Worm (Caenorhabditis elegans) whole organism, L3 larva: ENCODE results near the gene C40A11.8.
A peak's percentile ranks its signal among the peaks of the same experiment; 100 is the strongest.

ENCODE experiments used
- ZK546.5 ChIP-seq: sonication (generic microtip); optimal IDR thresholded peaks from 2 replicates; lab custom pipeline; 2017; ENCODE audit warnings: missing biosample characterization, missing genetic modification characterization
- aly-2 ChIP-seq: fragments of 150-350 bp; optimal IDR thresholded peaks from 2 replicates; lab custom pipeline; 2014; ENCODE audit warnings: missing biosample characterization, missing genetic modification characterization
- ama-1 ChIP-seq: fragments of 150-350 bp; optimal IDR thresholded peaks from 2 replicates; lab custom pipeline; 2018
- ceh-28 ChIP-seq: fragments of 150-350 bp; optimal IDR thresholded peaks from 2 replicates; lab custom pipeline; 2014; ENCODE audit warnings: missing biosample characterization, missing genetic modification reagents, missing genetic modification characterization
- ceh-82 ChIP-seq: fragments of 150-350 bp; optimal IDR thresholded peaks from 2 replicates; lab custom pipeline; 2014; ENCODE audit warnings: missing biosample characterization, missing genetic modification characterization
- ceh-9 ChIP-seq: sonication (generic microtip); optimal IDR thresholded peaks from 2 replicates; lab custom pipeline; 2018; ENCODE audit warnings: missing biosample characterization, missing genetic modification characterization
- daf-12 ChIP-seq: fragments of 150-350 bp; optimal IDR thresholded peaks from 2 replicates; lab custom pipeline; 2014; ENCODE audit warnings: missing biosample characterization, missing genetic modification reagents, missing genetic modification characterization
- egl-27 ChIP-seq: sonication (generic microtip); optimal IDR thresholded peaks from 4 replicates; lab custom pipeline; 2017; ENCODE audit warnings: missing biosample characterization, missing genetic modification reagents, missing genetic modification characterization
- egl-5 ChIP-seq: fragments of 150-350 bp; optimal IDR thresholded peaks from 2 replicates; lab custom pipeline; 2017; ENCODE audit warnings: missing biosample characterization, missing genetic modification reagents, missing genetic modification characterization, inconsistent platforms
- elt-2 ChIP-seq: sonication (generic microtip); optimal IDR thresholded peaks from 2 replicates; lab custom pipeline; 2016; ENCODE audit warnings: missing genetic modification reagents, mild to moderate bottlenecking, missing genetic modification characterization, missing compliant biosample characterization
- elt-3 ChIP-seq, 3 experiments: fragments of 150-350 bp in 1 of 3; sonication (generic microtip) in 2 of 3; optimal IDR thresholded peaks; 2 replicates in 2 of 3; 4 replicates in 1 of 3; lab custom pipeline; 2014 to 2017; ENCODE audit warnings: missing biosample characterization in 3 of 3, missing genetic modification characterization in 3 of 3
- eor-1 ChIP-seq, 2 experiments: fragments of 150-350 bp; optimal IDR thresholded peaks; 2 replicates each; lab custom pipeline; 2014 to 2018; ENCODE audit warnings: missing biosample characterization in 2 of 2, missing genetic modification characterization in 2 of 2
- fkh-10 ChIP-seq: sonication (generic microtip); optimal IDR thresholded peaks from 2 replicates; lab custom pipeline; 2017; ENCODE audit warnings: missing biosample characterization, missing genetic modification reagents, missing genetic modification characterization
- fkh-2 ChIP-seq: fragments of 150-350 bp; optimal IDR thresholded peaks from 2 replicates; lab custom pipeline; 2014; ENCODE audit warnings: missing biosample characterization, missing genetic modification reagents, missing genetic modification characterization
- fos-1 ChIP-seq: fragments of 150-350 bp; optimal IDR thresholded peaks from 2 replicates; lab custom pipeline; 2014; ENCODE audit warnings: missing biosample characterization, missing genetic modification characterization
- hmg-11 ChIP-seq: sonication (generic microtip); optimal IDR thresholded peaks from 2 replicates; lab custom pipeline; 2016; ENCODE audit warnings: missing genetic modification characterization, missing compliant biosample characterization
- lin-15B ChIP-seq: fragments of 150-350 bp; optimal IDR thresholded peaks from 2 replicates; lab custom pipeline; 2014; ENCODE audit warnings: missing biosample characterization, missing genetic modification characterization
- lsy-12 ChIP-seq: sonication (generic microtip); optimal IDR thresholded peaks from 2 replicates; lab custom pipeline; 2016; ENCODE audit warnings: mild to moderate bottlenecking, missing genetic modification characterization, missing compliant biosample characterization
- mdl-1 ChIP-seq: fragments of 150-350 bp; optimal IDR thresholded peaks from 2 replicates; lab custom pipeline; 2014; ENCODE audit warnings: missing biosample characterization, missing genetic modification characterization
- nfya-1 ChIP-seq: sonication (generic microtip); optimal IDR thresholded peaks from 2 replicates; lab custom pipeline; 2017; ENCODE audit warnings: missing genetic modification characterization, mild to moderate bottlenecking, missing compliant biosample characterization, antibody characterized with exemption, moderate library complexity; ENCODE audit not compliant: insufficient read depth
- nhr-12 ChIP-seq: fragments of 150-350 bp; optimal IDR thresholded peaks from 2 replicates; lab custom pipeline; 2014; ENCODE audit warnings: missing biosample characterization, missing genetic modification characterization
- nhr-237 ChIP-seq: fragments of 150-350 bp; optimal IDR thresholded peaks from 2 replicates; lab custom pipeline; 2014; ENCODE audit warnings: missing biosample characterization, missing genetic modification characterization
- nhr-25 ChIP-seq: sonication (generic microtip); optimal IDR thresholded peaks from 2 replicates; lab custom pipeline; 2017; ENCODE audit warnings: missing biosample characterization, missing genetic modification characterization
- nhr-28 ChIP-seq: fragments of 150-350 bp; optimal IDR thresholded peaks from 2 replicates; lab custom pipeline; 2014; ENCODE audit warnings: missing biosample characterization, missing genetic modification characterization
- nhr-43 ChIP-seq: sonication (generic microtip); optimal IDR thresholded peaks from 2 replicates; lab custom pipeline; 2016; ENCODE audit warnings: mild to moderate bottlenecking, missing genetic modification characterization, missing compliant biosample characterization; ENCODE audit not compliant: poor library complexity, severe bottlenecking
- nhr-67 ChIP-seq: fragments of 150-350 bp; optimal IDR thresholded peaks from 2 replicates; lab custom pipeline; 2014; ENCODE audit warnings: missing biosample characterization, missing genetic modification characterization
- nhr-76 ChIP-seq: fragments of 150-350 bp; sonication (generic microtip); optimal IDR thresholded peaks from 5 replicates; lab custom pipeline; 2014; ENCODE audit warnings: missing biosample characterization, missing genetic modification characterization
- nhr-77 ChIP-seq: fragments of 150-350 bp; optimal IDR thresholded peaks from 2 replicates; lab custom pipeline; 2014; ENCODE audit warnings: missing biosample characterization, missing genetic modification characterization
- pha-4 ChIP-seq: fragments of 150-350 bp; optimal IDR thresholded peaks from 2 replicates; lab custom pipeline; 2014; ENCODE audit warnings: missing biosample characterization, missing genetic modification reagents, missing genetic modification characterization
- pqm-1 ChIP-seq: fragments of 150-350 bp; optimal IDR thresholded peaks from 2 replicates; lab custom pipeline; 2017; ENCODE audit warnings: missing biosample characterization, missing genetic modification characterization, inconsistent platforms
- sea-2 ChIP-seq: fragments of 150-350 bp; sonication (generic microtip); optimal IDR thresholded peaks from 4 replicates; lab custom pipeline; 2014; ENCODE audit warnings: missing biosample characterization, missing genetic modification reagents, missing genetic modification characterization
- skn-1 ChIP-seq: fragments of 150-350 bp; optimal IDR thresholded peaks from 2 replicates; lab custom pipeline; 2014; ENCODE audit warnings: missing biosample characterization, missing genetic modification characterization
- tbx-2 ChIP-seq: sonication (generic microtip); optimal IDR thresholded peaks from 2 replicates; lab custom pipeline; 2016; ENCODE audit warnings: mild to moderate bottlenecking, missing genetic modification characterization, missing compliant biosample characterization
- unc-62 ChIP-seq: fragments of 150-350 bp; sonication (generic microtip); optimal IDR thresholded peaks from 4 replicates; lab custom pipeline; 2014; ENCODE audit warnings: missing biosample characterization, missing genetic modification reagents, missing genetic modification characterization
- zag-1 ChIP-seq: fragments of 150-350 bp; optimal IDR thresholded peaks from 2 replicates; lab custom pipeline; 2014; ENCODE audit warnings: missing biosample characterization, missing genetic modification characterization
- ztf-11 ChIP-seq: fragments of 150-350 bp; optimal IDR thresholded peaks from 2 replicates; lab custom pipeline; 2014; ENCODE audit warnings: missing biosample characterization, missing genetic modification characterization
- ztf-4 ChIP-seq: fragments of 150-350 bp; optimal IDR thresholded peaks from 2 replicates; lab custom pipeline; 2014; ENCODE audit warnings: missing biosample characterization, missing genetic modification characterization

Gene C40A11.8

ce11 chrII:2177735-2178134, 27.0 kb upstream of the C40A11.8 start:
- no peak for TF ChIP-seq ztf-4
- TF ChIP-seq sea-2 (GFP tag; lab: Kevin White, UChicago), result no peak
- no peak for TF ChIP-seq fkh-10 (GFP tag; lab: Kevin White, UChicago)

ce11 chrII:2176688-2177087, 26.0 kb upstream of the C40A11.8 start, which contains the start of gene gba-1:
Gene gba-1 (plus strand): TSS chrII:2176741.
- TF ChIP-seq pqm-1 (peak; percentile 57), pha-4 (tag; lab: Kevin White, UChicago) (peak; percentile 19), nhr-25 (tag; lab: Kevin White, UChicago) (no peak), elt-2 (tag; lab: Kevin White, UChicago) (peak; percentile 79)
- TF ChIP-seq, all 47 proteins: peak for 3

- no peak for TF ChIP-seq fkh-10 (GFP tag; lab: Kevin White, UChicago)
- TF ChIP-seq ceh-9, result no peak
- TF ChIP-seq ceh-82 (tag; lab: Kevin White, UChicago), result no peak
- TF ChIP-seq skn-1 (tag; lab: Kevin White, UChicago), result no peak
- TF ChIP-seq unc-62, result no peak
Measured at ce11 chrII:2175367-2175766, 24.6 kb upstream of the C40A11.8 start, which contains the start of gene C33C12.7. Gene C33C12.7 (minus strand): TSS chrII:2175467.

ce11 chrII:2170085-2170484, 19.4 kb upstream of the C40A11.8 start, which contains the start of gene C33C12.12:
Gene C33C12.12 (minus strand): TSS chrII:2170185.
- TF ChIP-seq zag-1 (tag; lab: Kevin White, UChicago) (no peak), daf-12 (no peak), eor-1 (tag; optimal IDR thresholded peaks at IDR 0.05; lab: Kevin White, UChicago) (no peak)
- TF ChIP-seq, all 47 proteins: peak for 0

ce11 chrII:2168374-2168773, 17.6 kb upstream of the C40A11.8 start, which contains the start of gene fbxb-38:
Gene fbxb-38 (minus strand): TSS chrII:2168763.
- no peak for TF ChIP-seq aly-2
- no peak for TF ChIP-seq fkh-10 (GFP tag; lab: Kevin White, UChicago)
- no peak for TF ChIP-seq lin-15B (tag; lab: Kevin White, UChicago)
- no peak for TF ChIP-seq nfya-1 (tag; lab: Kevin White, UChicago)
- TF ChIP-seq ztf-4, result no peak
- no peak for TF ChIP-seq pha-4 (tag; lab: Kevin White, UChicago)
- TF ChIP-seq ceh-28 (tag; lab: Kevin White, UChicago), result no peak
- TF ChIP-seq zag-1 (tag; lab: Kevin White, UChicago), result no peak
- TF ChIP-seq nhr-67 (tag; lab: Kevin White, UChicago), result no peak
- TF ChIP-seq fos-1, result no peak
- TF ChIP-seq elt-2 (tag; lab: Kevin White, UChicago), result no peak
- no peak for TF ChIP-seq nhr-76 (tag; lab: Kevin White, UChicago)
- no peak for TF ChIP-seq mdl-1 (tag; lab: Kevin White, UChicago)
- TF ChIP-seq fkh-2 (tag; lab: Kevin White, UChicago), result no peak
- no peak for TF ChIP-seq ztf-11 (tag; lab: Kevin White, UChicago)
- no peak for TF ChIP-seq sea-2 (GFP tag; lab: Kevin White, UChicago)
- no peak for TF ChIP-seq nhr-43
- TF ChIP-seq skn-1 (tag; lab: Kevin White, UChicago), result no peak
- no peak for TF ChIP-seq egl-5 (tag; lab: Kevin White, UChicago)
- no peak for TF ChIP-seq nhr-77

- TF ChIP-seq fkh-2 (tag; lab: Kevin White, UChicago) (no peak), elt-3 (tag; optimal IDR thresholded peaks at IDR 0.05; lab: Kevin White, UChicago) (no peak), ama-1 (lab: Kevin White, UChicago) (no peak), tbx-2 (tag; lab: Kevin White, UChicago) (no peak), ZK546.5 (no peak), egl-27 (tag; lab: Kevin White, UChicago) (no peak), lsy-12 (tag; lab: Kevin White, UChicago) (no peak), ceh-28 (tag; lab: Kevin White, UChicago) (no peak), lin-15B (tag; lab: Kevin White, UChicago) (no peak), nhr-28 (tag; lab: Kevin White, UChicago) (no peak), nhr-237 (tag; lab: Kevin White, UChicago) (no peak), hmg-11 (tag; lab: Kevin White, UChicago) (no peak), egl-5 (tag; lab: Kevin White, UChicago) (no peak), eor-1 (tag; optimal IDR thresholded peaks at IDR 0.05; lab: Kevin White, UChicago) (no peak), nhr-12 (tag; lab: Kevin White, UChicago) (no peak), nfya-1 (tag; lab: Kevin White, UChicago) (no peak)
Measured at ce11 chrII:2166376-2166775, 15.6 kb upstream of the C40A11.8 start, which contains the start of gene C33C12.4. Gene C33C12.4 (minus strand): TSS chrII:2166476.
